Fruit fly (Drosophila melanogaster) whole organism, embryonic: Measurements from ENCODE around the gene Ugt316A1.
A peak's percentile ranks its signal among the peaks of the same experiment; 100 is the strongest.

Experiments
- Bteb2 ChIP-seq: fragments of 200-800 bp; sonication (Bioruptor generic); optimal IDR thresholded peaks from 2 replicates; lab custom pipeline; 2016; ENCODE audit warnings: missing biosample characterization, missing genetic modification characterization
- CG14965 ChIP-seq: fragments of 200-800 bp; sonication (Bioruptor generic); optimal IDR thresholded peaks from 2 replicates; lab custom pipeline; 2016; ENCODE audit warnings: missing biosample characterization, missing genetic modification characterization, borderline replicate concordance
- CG16815 ChIP-seq: fragments of 200-800 bp; sonication (Bioruptor generic); optimal IDR thresholded peaks from 3 replicates; lab custom pipeline; 2017; ENCODE audit warnings: missing biosample characterization, mild to moderate bottlenecking, missing genetic modification characterization
- CG2120 ChIP-seq: fragments of 200-800 bp; sonication (Bioruptor generic); optimal IDR thresholded peaks from 3 replicates; lab custom pipeline; 2016; ENCODE audit warnings: missing biosample characterization, missing genetic modification characterization
- CG31441 ChIP-seq: fragments of 200-800 bp; sonication (Bioruptor generic); IDR thresholded peaks from 2 replicates; pipeline ENCODE4 v1.3.6; 2022; ENCODE audit warnings: missing biosample characterization, missing genetic modification characterization
- CG3163 ChIP-seq: fragments of 200-800 bp; sonication (Bioruptor generic); optimal IDR thresholded peaks from 3 replicates; lab custom pipeline; 2016; ENCODE audit warnings: missing biosample characterization, missing genetic modification characterization
- CG3838 ChIP-seq: fragments of 200-800 bp; sonication (Bioruptor generic); optimal IDR thresholded peaks from 3 replicates; lab custom pipeline; 2016; ENCODE audit warnings: missing biosample characterization, missing genetic modification characterization
- CG4328 ChIP-seq: fragments of 200-800 bp; sonication (Bioruptor generic); optimal IDR thresholded peaks from 3 replicates; lab custom pipeline; 2017; ENCODE audit warnings: missing biosample characterization, missing genetic modification reagents, missing genetic modification characterization
- CG5245 ChIP-seq: fragments of 200-800 bp; sonication (Bioruptor generic); optimal IDR thresholded peaks from 3 replicates; lab custom pipeline; 2016; ENCODE audit warnings: missing biosample characterization, missing genetic modification characterization
- CG7963 ChIP-seq: fragments of 200-800 bp; sonication (Bioruptor generic); IDR thresholded peaks from 3 replicates; pipeline ENCODE4 v1.3.6; 2022; ENCODE audit warnings: missing biosample characterization, missing genetic modification characterization; ENCODE audit not compliant: partially characterized antibody
- CG9437 ChIP-seq: fragments of 200-800 bp; sonication (Bioruptor generic); optimal IDR thresholded peaks from 2 replicates; lab custom pipeline; 2018; ENCODE audit warnings: missing biosample characterization, mild to moderate bottlenecking, missing genetic modification characterization
- CG9932 ChIP-seq: fragments of 200-800 bp; sonication (Bioruptor generic); IDR thresholded peaks from 2 replicates; pipeline ENCODE4 v1.3.6; 2022; ENCODE audit warnings: missing biosample characterization, missing genetic modification characterization
- Ets65A ChIP-seq: fragments of 200-800 bp; sonication (Bioruptor generic); peaks from one replicate; lab custom pipeline; 2016; ENCODE audit warnings: missing biosample characterization, missing genetic modification characterization
- Fer3 ChIP-seq: fragments of 200-800 bp; sonication (Bioruptor generic); optimal IDR thresholded peaks from 2 replicates; lab custom pipeline; 2018; ENCODE audit warnings: missing biosample characterization, mild to moderate bottlenecking, missing genetic modification characterization, moderate library complexity
- Hey ChIP-seq: fragments of 200-800 bp; sonication (Bioruptor generic); optimal IDR thresholded peaks from 3 replicates; lab custom pipeline; 2018; ENCODE audit warnings: missing biosample characterization, mild to moderate bottlenecking, missing genetic modification characterization
- Kr ChIP-seq: fragments of 200-800 bp; sonication (Bioruptor generic); optimal IDR thresholded peaks from 2 replicates; lab custom pipeline; 2017; ENCODE audit warnings: missing biosample characterization, mild to moderate bottlenecking, missing genetic modification characterization
- Med ChIP-seq: fragments of 200-800 bp; sonication (Bioruptor generic); peaks from one replicate; lab custom pipeline; 2016; ENCODE audit warnings: missing biosample characterization, missing genetic modification characterization, mild to moderate bottlenecking, inconsistent platforms, moderate library complexity
- Nf-YA ChIP-seq: fragments of 200-800 bp; sonication (Bioruptor generic); IDR thresholded peaks from 2 replicates; pipeline ENCODE4 v1.3.6; 2022; ENCODE audit warnings: missing biosample characterization, missing genetic modification characterization
- Stat92E ChIP-seq, 3 experiments: fragments of >200 bp in 2 of 3; fragments of 200-800 bp in 1 of 3; sonication (Bioruptor generic) in 1 of 3; optimal IDR thresholded peaks; 2 replicates each; lab custom pipeline; 2017 to 2019; ENCODE audit warnings: missing biosample characterization in 3 of 3, missing genetic modification characterization in 3 of 3, mild to moderate bottlenecking in 1 of 3, moderate library complexity in 1 of 3
- abd-A ChIP-seq: fragments of 200-800 bp; sonication (Bioruptor generic); optimal IDR thresholded peaks from 3 replicates; lab custom pipeline; 2019; ENCODE audit warnings: missing biosample characterization, mild to moderate bottlenecking, missing genetic modification characterization, moderate library complexity
- bigmax ChIP-seq: fragments of 200-800 bp; sonication (Bioruptor generic); optimal IDR thresholded peaks from 2 replicates; lab custom pipeline; 2018; ENCODE audit warnings: missing biosample characterization, mild to moderate bottlenecking, missing genetic modification characterization
- chinmo ChIP-seq: fragments of 200-800 bp; sonication (Bioruptor generic); IDR thresholded peaks from 4 replicates; pipeline ENCODE4 v1.3.6; 2022; ENCODE audit warnings: missing biosample characterization, missing genetic modification characterization; ENCODE audit not compliant: partially characterized antibody
- corto ChIP-seq: fragments of 200-800 bp; sonication (Bioruptor generic); optimal IDR thresholded peaks from 2 replicates; lab custom pipeline; 2016; ENCODE audit warnings: missing biosample characterization, mild to moderate bottlenecking, missing genetic modification characterization, moderate library complexity
- crol ChIP-seq: fragments of 200-800 bp; sonication (Bioruptor generic); IDR thresholded peaks from 2 replicates; pipeline ENCODE4 v1.3.6; 2022; ENCODE audit warnings: missing biosample characterization, missing genetic modification characterization
- esg ChIP-seq: fragments of 200-800 bp; sonication (Bioruptor generic); conservative IDR thresholded peaks from 2 replicates; pipeline ENCODE4 v1.3.6; 2022; ENCODE audit warnings: missing biosample characterization, missing genetic modification characterization
- eve ChIP-seq, 2 experiments: fragments of >200 bp; optimal IDR thresholded peaks; 2 replicates each; lab custom pipeline; 2017; ENCODE audit warnings: missing biosample characterization in 2 of 2, missing genetic modification characterization in 2 of 2
- fd64A ChIP-seq: fragments of 200-800 bp; sonication (Bioruptor generic); optimal IDR thresholded peaks from 3 replicates; lab custom pipeline; 2018; ENCODE audit warnings: missing biosample characterization, mild to moderate bottlenecking, missing genetic modification characterization
- gcm ChIP-seq: fragments of 200-800 bp; sonication (Bioruptor generic); optimal IDR thresholded peaks from 2 replicates; lab custom pipeline; 2019; ENCODE audit warnings: missing biosample characterization, mild to moderate bottlenecking, missing genetic modification characterization, moderate library complexity
- hb ChIP-seq: fragments of 200-800 bp; sonication (Bioruptor generic); IDR thresholded peaks from 3 replicates; pipeline ENCODE4 v1.3.6; 2022; ENCODE audit warnings: missing biosample characterization, missing genetic modification characterization; ENCODE audit not compliant: partially characterized antibody
- kah ChIP-seq: fragments of 200-800 bp; sonication (Bioruptor generic); optimal IDR thresholded peaks from 2 replicates; lab custom pipeline; 2018; ENCODE audit warnings: missing biosample characterization, mild to moderate bottlenecking, missing genetic modification characterization
- kni ChIP-seq: fragments of 200-800 bp; sonication (Bioruptor generic); optimal IDR thresholded peaks from 3 replicates; lab custom pipeline; 2017; ENCODE audit warnings: mild to moderate bottlenecking, missing biosample characterization, missing genetic modification reagents, missing genetic modification characterization
- lbe ChIP-seq: fragments of 200-800 bp; sonication (Bioruptor generic); optimal IDR thresholded peaks from 2 replicates; lab custom pipeline; 2016; ENCODE audit warnings: missing biosample characterization, mild to moderate bottlenecking, missing genetic modification characterization
- nom ChIP-seq: fragments of 200-800 bp; sonication (Bioruptor generic); optimal IDR thresholded peaks from 2 replicates; lab custom pipeline; 2017; ENCODE audit warnings: missing biosample characterization, missing genetic modification characterization, mild to moderate bottlenecking, moderate library complexity, missing genetic modification reagents
- pho ChIP-seq: fragments of 200-800 bp; sonication (Bioruptor generic); optimal IDR thresholded peaks from 2 replicates; lab custom pipeline; 2016; ENCODE audit warnings: missing biosample characterization, missing genetic modification characterization
- run ChIP-seq: fragments of 200-800 bp; sonication (Bioruptor generic); optimal IDR thresholded peaks from 3 replicates; lab custom pipeline; 2018; ENCODE audit warnings: missing biosample characterization, mild to moderate bottlenecking, missing genetic modification characterization
- sima ChIP-seq: fragments of 200-800 bp; sonication (Bioruptor generic); optimal IDR thresholded peaks from 2 replicates; lab custom pipeline; 2016; ENCODE audit warnings: missing biosample characterization, missing genetic modification characterization
- tgo ChIP-seq: fragments of 200-800 bp; sonication (Bioruptor generic); IDR thresholded peaks from 3 replicates; pipeline ENCODE4 v1.3.6; 2022; ENCODE audit warnings: missing biosample characterization, missing genetic modification characterization

The Ugt316A1 gene

dm6 chr3L:19048761-19049160 is 13.9 kb downstream of the Ugt316A1 start (continued):
- no peak for TF ChIP-seq CG31441 (GFP tag; lab: Robert Waterston, UW)
- TF ChIP-seq fd64A, result no peak
- no peak for TF ChIP-seq CG7963 (GFP tag; lab: Robert Waterston, UW)
- no peak for TF ChIP-seq run (tag; lab: Kevin White, UChicago)
- TF ChIP-seq Nf-YA (GFP tag; lab: Robert Waterston, UW), result no peak
- no peak for TF ChIP-seq Fer3 (tag; lab: Kevin White, UChicago)
- TF ChIP-seq CG2120 (GFP tag; lab: Kevin White, UChicago), result no peak
- peak; percentile 63 for TF ChIP-seq abd-A (tag; lab: Kevin White, UChicago)
- TF ChIP-seq eve (GFP tag; optimal IDR thresholded peaks at IDR 0.05; lab: Kevin White, UChicago), result peak in 1 of 2 experiments; percentile 65
- TF ChIP-seq bigmax (GFP tag; lab: Kevin White, UChicago), result no peak
- TF ChIP-seq sima (GFP tag; lab: Kevin White, UChicago), result no peak
- no peak for TF ChIP-seq CG5245 (GFP tag; lab: Kevin White, UChicago)
- TF ChIP-seq Bteb2 (GFP tag; lab: Kevin White, UChicago), result no peak
- no peak for TF ChIP-seq Hey
- TF ChIP-seq CG3838 (GFP tag; lab: Kevin White, UChicago), result no peak
- TF ChIP-seq CG16815 (GFP tag; lab: Kevin White, UChicago), result no peak

DNA sequence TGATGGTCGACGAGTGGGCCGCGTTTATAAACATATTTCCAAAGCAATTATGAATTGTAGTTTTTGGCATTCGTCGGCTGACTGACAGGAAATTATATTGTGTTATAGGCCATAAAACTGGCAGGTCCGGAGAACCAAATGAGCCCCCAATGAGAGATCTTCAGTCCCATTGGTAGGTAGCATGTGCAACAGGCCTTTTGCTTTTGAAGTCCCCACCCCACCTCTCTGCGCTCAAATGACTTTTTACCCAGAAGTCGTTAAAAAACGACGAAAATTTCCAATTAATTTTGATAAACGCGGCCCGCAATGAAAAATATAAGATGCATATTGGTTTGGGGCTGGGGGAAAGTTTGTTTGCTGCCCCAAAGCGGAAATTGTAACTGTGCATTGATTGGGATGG is 14.4 kb downstream of the Ugt316A1 start:
- TF ChIP-seq Ets65A (GFP tag; lab: Kevin White, UChicago) (peak; percentile 65), crol (GFP tag; lab: Robert Waterston, UW) (peak; percentile 34; the same call in 1 of the 2 replicates), chinmo (GFP tag; lab: Robert Waterston, UW) (0 out of 4 replicates have a peak, but pooled peaks have one; percentile 37), CG9932 (GFP tag; lab: Robert Waterston, UW) (0 out of 2 replicates have a peak, but pooled peaks have one; percentile 5), Med (GFP tag; lab: Kevin White, UChicago) (peak; percentile 7), CG9437 (GFP tag; lab: Kevin White, UChicago) (no peak), CG4328 (peak; percentile 21), esg (no peak), kni (peak; percentile 71), Stat92E (GFP tag; optimal IDR thresholded peaks at IDR 0.05; lab: Kevin White, UChicago) (peak in 1 of 3 experiments; percentile 85), kah (GFP tag; lab: Kevin White, UChicago) (no peak)

DNA sequence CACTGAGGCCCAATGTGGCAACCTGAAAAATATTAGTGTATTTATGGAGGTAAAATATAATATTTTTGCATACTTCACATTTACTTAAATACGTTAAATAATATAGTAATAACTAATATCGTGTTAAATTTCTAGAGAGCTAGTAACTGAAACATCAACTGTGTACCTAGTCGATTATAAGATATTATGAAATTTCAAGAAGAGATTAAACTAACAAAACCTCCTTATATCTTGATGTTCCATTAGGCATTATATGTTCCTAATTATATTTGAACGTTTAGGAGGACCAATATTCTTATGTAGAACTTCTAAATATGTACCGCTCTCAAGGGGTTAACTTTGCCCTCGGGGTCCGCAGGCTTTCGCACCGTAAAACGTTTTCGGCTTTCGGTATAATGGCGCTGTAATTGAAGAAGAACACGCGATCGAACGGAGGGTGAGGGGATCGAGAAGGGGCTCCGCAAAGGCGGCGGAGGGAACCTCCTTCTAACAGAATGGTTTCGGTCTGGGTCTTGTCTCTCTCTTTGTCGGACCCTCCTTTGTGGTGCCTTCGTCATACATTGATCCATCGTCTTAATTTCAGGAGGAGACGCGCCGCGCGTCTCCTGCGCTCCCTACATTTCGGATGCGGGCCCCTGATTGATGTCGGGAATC is 16.1 kb downstream of the Ugt316A1 start:
- TF ChIP-seq Med (GFP tag; lab: Kevin White, UChicago) (peak; percentile 47), crol (GFP tag; lab: Robert Waterston, UW) (peak; percentile 73), hb (GFP tag; lab: Robert Waterston, UW) (no peak), nom (GFP tag; lab: Kevin White, UChicago) (peak; percentile 14), CG2120 (GFP tag; lab: Kevin White, UChicago) (peak; percentile 7), gcm (GFP tag; lab: Kevin White, UChicago) (peak; percentile 22), pho (no peak), CG14965 (GFP tag; lab: Kevin White, UChicago) (no peak), CG3163 (no peak), Kr (GFP tag; lab: Kevin White, UChicago) (no peak), tgo (GFP tag; lab: Robert Waterston, UW) (no peak), lbe (GFP tag; lab: Kevin White, UChicago) (peak; percentile 66), corto (GFP tag; lab: Kevin White, UChicago) (peak; percentile 54)
